Fruit fly (Drosophila melanogaster) whole organism, embryonic: ENCODE results near the gene Art9.

Experiments used
- ERR ChIP-seq: fragments of 200-800 bp; sonication (Bioruptor generic); optimal IDR thresholded peaks from 2 replicates; lab custom pipeline; 2016; ENCODE audit warnings: missing biosample characterization, missing genetic modification characterization
- inv ChIP-seq: fragments of 200-800 bp; sonication (Bioruptor generic); IDR thresholded peaks from 2 replicates; pipeline ENCODE4 v1.3.6; 2022; ENCODE audit warnings: missing biosample characterization, missing genetic modification characterization; ENCODE audit not compliant: partially characterized antibody

DNA sequence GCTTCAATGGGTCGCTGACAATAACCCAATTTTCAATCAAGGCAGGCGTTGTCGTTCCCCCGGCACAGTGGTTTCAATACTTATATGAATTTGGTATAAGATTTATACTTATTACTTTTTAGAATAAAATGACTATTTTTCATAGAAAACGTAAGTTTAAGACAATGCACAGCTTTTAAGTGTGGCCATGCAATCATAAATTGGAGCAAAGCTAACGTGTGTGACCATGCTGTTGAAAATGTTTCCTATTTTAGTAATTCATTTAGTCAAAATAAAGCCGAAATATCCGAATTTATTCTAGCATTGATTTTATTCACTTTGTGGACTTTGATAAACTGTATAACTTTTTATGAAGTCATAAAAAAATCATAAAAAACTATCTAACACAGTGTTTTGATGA lies 43.4 kb upstream of the Art9 start:
- TF ChIP-seq ERR, result no peak
- no peak for TF ChIP-seq inv
